Worm (Caenorhabditis elegans) whole organism, L1 larva: ENCODE data around the gene F53F1.6.

Experiments
- C04F5.9 ChIP-seq: sonication (generic microtip); optimal IDR thresholded peaks from 2 replicates; lab custom pipeline; 2016; ENCODE audit warnings: missing genetic modification characterization, missing compliant biosample characterization
- F16B12.6 ChIP-seq: fragments of 150-350 bp; optimal IDR thresholded peaks from 2 replicates; lab custom pipeline; 2014; ENCODE audit warnings: missing biosample characterization, missing genetic modification characterization
- Y116A8C.19 ChIP-seq: sonication (generic microtip); optimal IDR thresholded peaks from 2 replicates; lab custom pipeline; 2016; ENCODE audit warnings: missing compliant biosample characterization, missing genetic modification characterization, borderline replicate concordance
- aha-1 ChIP-seq: fragments of 150-350 bp; optimal IDR thresholded peaks from 2 replicates; lab custom pipeline; 2014; ENCODE audit warnings: missing biosample characterization, missing genetic modification characterization
- aly-2 ChIP-seq: fragments of 150-350 bp; optimal IDR thresholded peaks from 2 replicates; lab custom pipeline; 2014; ENCODE audit warnings: missing biosample characterization, missing genetic modification characterization
- ceh-88 ChIP-seq: fragments of 200-800 bp; sonication (Bioruptor generic); IDR thresholded peaks from 2 replicates; pipeline ENCODE4 v1.3.6; 2022; ENCODE audit warnings: missing genetic modification characterization, missing compliant biosample characterization
- ceh-90 ChIP-seq: sonication (generic microtip); optimal IDR thresholded peaks from 2 replicates; lab custom pipeline; 2016; ENCODE audit warnings: missing genetic modification characterization, missing compliant biosample characterization
- ces-1 ChIP-seq: fragments of 150-350 bp; optimal IDR thresholded peaks from 2 replicates; lab custom pipeline; 2014; ENCODE audit warnings: missing biosample characterization, missing genetic modification reagents, missing genetic modification characterization
- dpl-1 ChIP-seq, 3 experiments: fragments of 150-350 bp in 2 of 3; sonication (generic microtip) in 1 of 3; optimal IDR thresholded peaks; 2 replicates each; lab custom pipeline; 2014 to 2017; ENCODE audit warnings: missing biosample characterization in 3 of 3, missing genetic modification characterization in 3 of 3, missing genetic modification reagents in 3 of 3
- dsc-1 ChIP-seq: sonication (generic microtip); optimal IDR thresholded peaks from 2 replicates; lab custom pipeline; 2016; ENCODE audit warnings: mild to moderate bottlenecking, missing genetic modification characterization, missing compliant biosample characterization
- efl-3 ChIP-seq: fragments of 200-800 bp; sonication (Bioruptor generic); optimal IDR thresholded peaks from 2 replicates; lab custom pipeline; 2018; ENCODE audit warnings: mild to moderate bottlenecking, missing genetic modification characterization, missing compliant biosample characterization
- egl-13 ChIP-seq: sonication (generic microtip); optimal IDR thresholded peaks from 2 replicates; lab custom pipeline; 2016; ENCODE audit warnings: missing genotype, missing genetic modification reagents, missing genetic modification characterization, missing compliant biosample characterization
- egl-27 ChIP-seq, 2 experiments: fragments of 150-350 bp in 1 of 2; sonication (generic microtip); optimal IDR thresholded peaks; 3 replicates each; lab custom pipeline; 2017 to 2018; ENCODE audit warnings: missing biosample characterization in 2 of 2, missing genetic modification characterization in 2 of 2, missing genetic modification reagents in 2 of 2
- elt-3 ChIP-seq, 6 experiments: fragments of 150-350 bp in 1 of 6; sonication (generic microtip); optimal IDR thresholded peaks; 2 replicates each; lab custom pipeline; 2017 to 2018; ENCODE audit warnings: missing biosample characterization in 6 of 6, missing genetic modification characterization in 6 of 6, inconsistent platforms in 1 of 6
- ets-5 ChIP-seq: fragments of 200-800 bp; sonication (Bioruptor generic); IDR thresholded peaks from 2 replicates; pipeline ENCODE4 v1.3.6; 2022; ENCODE audit warnings: missing genetic modification characterization, missing compliant biosample characterization
- fkh-10 ChIP-seq: sonication (generic microtip); optimal IDR thresholded peaks from 2 replicates; lab custom pipeline; 2017; ENCODE audit warnings: missing biosample characterization, missing genetic modification reagents, missing genetic modification characterization
- fkh-4 ChIP-seq: sonication (generic microtip); optimal IDR thresholded peaks from 2 replicates; lab custom pipeline; 2016; ENCODE audit warnings: missing compliant biosample characterization, missing genetic modification characterization, borderline replicate concordance
- fkh-8 ChIP-seq: sonication (generic microtip); optimal IDR thresholded peaks from 2 replicates; lab custom pipeline; 2016; ENCODE audit warnings: mild to moderate bottlenecking, missing genetic modification characterization, missing compliant biosample characterization
- grh-1 ChIP-seq: fragments of 200-800 bp; sonication (Bioruptor generic); IDR thresholded peaks from 2 replicates; pipeline ENCODE4 v1.3.6; 2022; ENCODE audit warnings: missing genetic modification reagents, missing genetic modification characterization, missing compliant biosample characterization
- hlh-17 ChIP-seq: fragments of 200-800 bp; sonication (Bioruptor generic); optimal IDR thresholded peaks from 2 replicates; lab custom pipeline; 2018; ENCODE audit warnings: missing genetic modification characterization, mild to moderate bottlenecking, missing compliant biosample characterization, moderate library complexity, borderline replicate concordance
- isw-1 ChIP-seq: fragments of 200-800 bp; sonication (Bioruptor generic); IDR thresholded peaks from 2 replicates; pipeline ENCODE4 v1.3.6; 2022; ENCODE audit warnings: missing genetic modification characterization, missing compliant biosample characterization
- lin-13 ChIP-seq: fragments of 150-350 bp; optimal IDR thresholded peaks from 2 replicates; lab custom pipeline; 2014; ENCODE audit warnings: missing biosample characterization, missing genetic modification reagents, missing genetic modification characterization
- lin-14 ChIP-seq: fragments of 200-800 bp; sonication (Bioruptor generic); optimal IDR thresholded peaks from 2 replicates; lab custom pipeline; 2018; ENCODE audit warnings: mild to moderate bottlenecking, missing genetic modification characterization, moderate library complexity, missing compliant biosample characterization
- lin-35 ChIP-seq, 2 experiments: fragments of 150-350 bp; optimal IDR thresholded peaks; 2 replicates each; lab custom pipeline; 2014; ENCODE audit warnings: missing biosample characterization in 2 of 2, missing genetic modification characterization in 2 of 2, missing genetic modification reagents in 2 of 2
- lir-3 ChIP-seq: sonication (generic microtip); optimal IDR thresholded peaks from 2 replicates; lab custom pipeline; 2016; ENCODE audit warnings: mild to moderate bottlenecking, missing genetic modification characterization, moderate library complexity, missing compliant biosample characterization; ENCODE audit not compliant: poor library complexity
- lsy-2 ChIP-seq, 2 experiments: fragments of 150-350 bp; optimal IDR thresholded peaks; 2 replicates each; lab custom pipeline; 2014; ENCODE audit warnings: missing biosample characterization in 2 of 2, missing genetic modification characterization in 2 of 2
- mab-9 ChIP-seq: fragments of 200-800 bp; sonication (Bioruptor generic); IDR thresholded peaks from 2 replicates; pipeline ENCODE4 v1.3.6; 2022; ENCODE audit warnings: missing genetic modification reagents, missing genetic modification characterization, missing compliant biosample characterization
- mep-1 ChIP-seq: fragments of 150-350 bp; optimal IDR thresholded peaks from 2 replicates; lab custom pipeline; 2014; ENCODE audit warnings: missing biosample characterization, missing genetic modification characterization
- nhr-11 ChIP-seq: fragments of 150-350 bp; optimal IDR thresholded peaks from 2 replicates; lab custom pipeline; 2014; ENCODE audit warnings: missing biosample characterization, missing genetic modification characterization
- nhr-12 ChIP-seq: sonication (generic microtip); optimal IDR thresholded peaks from 2 replicates; lab custom pipeline; 2017; ENCODE audit warnings: missing biosample characterization, missing genetic modification characterization
- nhr-19 ChIP-seq: fragments of 200-800 bp; sonication (Bioruptor generic); conservative IDR thresholded peaks from 2 replicates; pipeline ENCODE4 v1.3.6; 2022; ENCODE audit warnings: missing genetic modification characterization, missing compliant biosample characterization
- nhr-20 ChIP-seq: sonication (generic microtip); optimal IDR thresholded peaks from 2 replicates; lab custom pipeline; 2016; ENCODE audit warnings: mild to moderate bottlenecking, missing genetic modification characterization, missing compliant biosample characterization
- nhr-77 ChIP-seq: fragments of 150-350 bp; optimal IDR thresholded peaks from 2 replicates; lab custom pipeline; 2014; ENCODE audit warnings: missing biosample characterization, missing genetic modification characterization
- nhr-84 ChIP-seq: sonication (generic microtip); optimal IDR thresholded peaks from 2 replicates; lab custom pipeline; 2017; ENCODE audit warnings: missing biosample characterization, missing genetic modification characterization
- pag-3 ChIP-seq: sonication (generic microtip); optimal IDR thresholded peaks from 2 replicates; lab custom pipeline; 2017; ENCODE audit warnings: missing genetic modification characterization, mild to moderate bottlenecking, missing compliant biosample characterization, antibody characterized with exemption, borderline replicate concordance; ENCODE audit not compliant: insufficient read depth
- pax-3 ChIP-seq: fragments of 200-800 bp; sonication (Bioruptor generic); optimal IDR thresholded peaks from 2 replicates; lab custom pipeline; 2018; ENCODE audit warnings: mild to moderate bottlenecking, missing genetic modification characterization, moderate library complexity, missing compliant biosample characterization
- skn-1 ChIP-seq: fragments of 150-350 bp; optimal IDR thresholded peaks from 2 replicates; lab custom pipeline; 2014; ENCODE audit warnings: missing biosample characterization, missing genetic modification characterization
- snpc-4 ChIP-seq: fragments of 150-350 bp; optimal IDR thresholded peaks from 2 replicates; lab custom pipeline; 2014; ENCODE audit warnings: missing biosample characterization, missing genetic modification characterization
- snu-23 ChIP-seq: sonication (generic microtip); optimal IDR thresholded peaks from 2 replicates; lab custom pipeline; 2016; ENCODE audit warnings: missing genetic modification characterization, missing compliant biosample characterization
- sptf-1 ChIP-seq: fragments of 150-350 bp; optimal IDR thresholded peaks from 2 replicates; lab custom pipeline; 2014; ENCODE audit warnings: missing biosample characterization, missing genetic modification characterization
- sup-37 ChIP-seq: fragments of 200-800 bp; sonication (Bioruptor generic); optimal IDR thresholded peaks from 2 replicates; lab custom pipeline; 2018; ENCODE audit warnings: mild to moderate bottlenecking, missing genetic modification characterization, missing compliant biosample characterization
- swsn-7 ChIP-seq: sonication (generic microtip); optimal IDR thresholded peaks from 2 replicates; lab custom pipeline; 2016; ENCODE audit warnings: missing genetic modification characterization, missing compliant biosample characterization
- unc-130 ChIP-seq: fragments of 150-350 bp; optimal IDR thresholded peaks from 2 replicates; lab custom pipeline; 2017; ENCODE audit warnings: missing biosample characterization, missing genetic modification characterization, inconsistent platforms
- unc-30 ChIP-seq: sonication (generic microtip); optimal IDR thresholded peaks from 2 replicates; lab custom pipeline; 2017; ENCODE audit warnings: missing biosample characterization, missing genetic modification characterization
- unc-86 ChIP-seq: sonication (generic microtip); optimal IDR thresholded peaks from 2 replicates; lab custom pipeline; 2016; ENCODE audit warnings: missing genetic modification characterization, missing compliant biosample characterization
- unc-98 ChIP-seq: fragments of 200-800 bp; sonication (Bioruptor generic); IDR thresholded peaks from 2 replicates; pipeline ENCODE4 v1.3.6; 2022; ENCODE audit warnings: missing genetic modification characterization, missing compliant biosample characterization
- zag-1 ChIP-seq: fragments of 150-350 bp; optimal IDR thresholded peaks from 2 replicates; lab custom pipeline; 2014; ENCODE audit warnings: missing biosample characterization, missing genetic modification characterization
- zip-4 ChIP-seq: fragments of 200-800 bp; sonication (Bioruptor generic); optimal IDR thresholded peaks from 2 replicates; lab custom pipeline; 2018; ENCODE audit warnings: mild to moderate bottlenecking, missing genetic modification characterization, moderate library complexity, missing compliant biosample characterization

Gene F53F1.6

DNA sequence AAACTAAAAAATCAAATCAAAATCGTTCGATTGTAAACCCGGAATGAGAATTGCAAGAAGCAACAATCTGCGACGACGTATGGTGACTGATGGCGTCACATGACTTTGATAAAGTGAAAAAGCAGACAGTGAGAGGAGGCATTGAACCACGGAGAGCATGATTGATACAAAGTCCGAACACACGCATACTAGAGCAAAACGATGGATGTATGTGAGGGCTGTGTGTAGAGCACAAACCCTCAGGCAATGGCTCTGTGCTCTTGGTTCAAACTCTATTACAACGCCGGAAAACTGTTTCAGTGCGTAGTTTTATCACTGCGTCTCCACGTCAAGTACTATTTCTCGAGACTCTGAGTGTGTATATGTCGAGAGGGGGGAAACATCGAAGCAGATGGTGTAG, 14.9 kb downstream of the F53F1.6 start (continued):
- TF ChIP-seq lin-35 (GFP tag; optimal IDR thresholded peaks at IDR 0.05; lab: Kevin White, UChicago): peak in 1 of 2 experiments; percentile 3
- TF ChIP-seq unc-86 (tag; lab: Kevin White, UChicago): no peak
- TF ChIP-seq nhr-12 (tag; lab: Kevin White, UChicago): no peak
- TF ChIP-seq grh-1 (GFP tag; lab: Robert Waterston, UW): no peak
- no peak for TF ChIP-seq sup-37 (GFP tag; lab: Kevin White, UChicago)
- TF ChIP-seq Y116A8C.19 (tag; lab: Kevin White, UChicago): no peak
- TF ChIP-seq nhr-84 (tag; lab: Kevin White, UChicago): no peak
- TF ChIP-seq swsn-7 (tag; lab: Kevin White, UChicago): no peak
- no peak for TF ChIP-seq aly-2 (tag; lab: Kevin White, UChicago)
- TF ChIP-seq, all 84 proteins: peak for 16

ce11 chrV:13401669-13402068, 15.7 kb downstream of the F53F1.6 start:
- TF ChIP-seq dsc-1 (tag; lab: Kevin White, UChicago) (peak; percentile 38), mab-9 (GFP tag; lab: Robert Waterston, UW) (no peak), nhr-84 (tag; lab: Kevin White, UChicago) (no peak), unc-130 (tag; lab: Kevin White, UChicago) (no peak), lir-3 (no peak), lin-14 (GFP tag; lab: Kevin White, UChicago) (peak; percentile 63), ceh-88 (no peak), fkh-4 (tag; lab: Kevin White, UChicago) (no peak), snpc-4 (no peak)

DNA sequence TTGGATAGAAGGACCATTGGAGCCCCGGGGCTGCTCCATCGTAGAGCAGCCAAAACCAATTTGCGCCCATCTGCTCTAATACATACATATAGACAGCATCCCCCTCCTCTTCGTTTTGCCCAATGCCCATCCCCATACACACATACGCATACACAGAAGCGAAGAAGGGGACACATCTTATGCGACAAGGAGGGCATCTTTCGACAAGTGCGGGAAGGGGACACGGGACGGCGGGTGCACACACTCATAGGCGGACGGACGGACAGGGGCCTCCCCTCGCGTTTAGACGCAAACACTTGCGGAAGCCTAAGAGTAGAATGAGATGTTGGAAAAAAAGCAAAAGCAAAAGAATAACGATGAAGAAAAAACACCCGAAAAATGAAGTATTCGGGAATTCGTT, 21.0 kb downstream of the F53F1.6 start:
- no peak for TF ChIP-seq unc-98 (GFP tag; lab: Robert Waterston, UW)
- peak; percentile 16; the same call in 1 of the 2 replicates for TF ChIP-seq mab-9 (GFP tag; lab: Robert Waterston, UW)
- no peak for TF ChIP-seq ces-1
- TF ChIP-seq unc-86 (tag; lab: Kevin White, UChicago): no peak
- TF ChIP-seq dpl-1 (GFP tag; optimal IDR thresholded peaks at IDR 0.05; lab: Kevin White, UChicago): no peak
- TF ChIP-seq unc-30 (tag; lab: Kevin White, UChicago): no peak
- TF ChIP-seq grh-1 (GFP tag; lab: Robert Waterston, UW): no peak
- TF ChIP-seq nhr-11 (tag; lab: Kevin White, UChicago): no peak
- TF ChIP-seq nhr-12 (tag; lab: Kevin White, UChicago): no peak
- no peak for TF ChIP-seq lsy-2 (tag; optimal IDR thresholded peaks at IDR 0.05; lab: Kevin White, UChicago)
- no peak for TF ChIP-seq egl-13 (tag; lab: Kevin White, UChicago)
- no peak for TF ChIP-seq lin-13 (GFP tag; lab: Kevin White, UChicago)
- TF ChIP-seq aly-2 (tag; lab: Kevin White, UChicago): no peak
- no peak for TF ChIP-seq skn-1 (tag; lab: Kevin White, UChicago)
- no peak for TF ChIP-seq hlh-17 (GFP tag; lab: Kevin White, UChicago)
- no peak for TF ChIP-seq nhr-20 (tag; lab: Kevin White, UChicago)
- no peak for TF ChIP-seq zip-4
- TF ChIP-seq fkh-10 (GFP tag; lab: Kevin White, UChicago): no peak
- TF ChIP-seq mep-1 (tag; lab: Kevin White, UChicago): no peak
- TF ChIP-seq nhr-77: no peak
- TF ChIP-seq isw-1 (GFP tag; lab: Robert Waterston, UW): no peak
- no peak for TF ChIP-seq ets-5 (GFP tag; lab: Robert Waterston, UW)
- no peak for TF ChIP-seq nhr-84 (tag; lab: Kevin White, UChicago)
- no peak for TF ChIP-seq zag-1 (tag; lab: Kevin White, UChicago)
- no peak for TF ChIP-seq pax-3 (tag; lab: Kevin White, UChicago)
- no peak for TF ChIP-seq lin-35 (GFP tag; optimal IDR thresholded peaks at IDR 0.05; lab: Kevin White, UChicago)
- TF ChIP-seq efl-3 (GFP tag; lab: Kevin White, UChicago): no peak
- no peak for TF ChIP-seq ceh-90 (tag; lab: Kevin White, UChicago)
- no peak for TF ChIP-seq F16B12.6
- TF ChIP-seq fkh-8 (tag; lab: Kevin White, UChicago): no peak
- no peak for TF ChIP-seq sptf-1 (tag; lab: Kevin White, UChicago)
- no peak for TF ChIP-seq C04F5.9 (tag; lab: Kevin White, UChicago)
- TF ChIP-seq snu-23 (GFP tag; lab: Kevin White, UChicago): no peak
- no peak for TF ChIP-seq ceh-88
- 0 out of 2 replicates have a peak, but pooled peaks have one; percentile 7 for TF ChIP-seq nhr-19
- TF ChIP-seq elt-3 (tag; optimal IDR thresholded peaks at IDR 0.05; lab: Kevin White, UChicago): no peak
- TF ChIP-seq pag-3 (tag; lab: Kevin White, UChicago): no peak
- no peak for TF ChIP-seq aha-1
- no peak for TF ChIP-seq egl-27 (tag; optimal IDR thresholded peaks at IDR 0.05; lab: Kevin White, UChicago)
